Worm (Caenorhabditis elegans) whole organism, L1 larva: Measurements from ENCODE around the gene C54F6.15.

ENCODE experiments used
- egl-27 ChIP-seq, 2 experiments: fragments of 150-350 bp in 1 of 2; sonication (generic microtip); optimal IDR thresholded peaks; 3 replicates each; lab custom pipeline; 2017 to 2018; ENCODE audit warnings: missing biosample characterization in 2 of 2, missing genetic modification characterization in 2 of 2, missing genetic modification reagents in 2 of 2
- lin-35 ChIP-seq, 2 experiments: fragments of 150-350 bp; optimal IDR thresholded peaks; 2 replicates each; lab custom pipeline; 2014; ENCODE audit warnings: missing biosample characterization in 2 of 2, missing genetic modification characterization in 2 of 2, missing genetic modification reagents in 2 of 2
- nhr-77 ChIP-seq: fragments of 150-350 bp; optimal IDR thresholded peaks from 2 replicates; lab custom pipeline; 2014; ENCODE audit warnings: missing biosample characterization, missing genetic modification characterization

ce11 chrV:7562947-7563346 is 40.8 kb upstream of the C54F6.15 start, which contains the start of gene F19F10.1:
- no peak for TF ChIP-seq nhr-77
- no peak for TF ChIP-seq lin-35 (GFP tag; optimal IDR thresholded peaks at IDR 0.05; lab: Kevin White, UChicago)
- no peak for TF ChIP-seq egl-27 (tag; optimal IDR thresholded peaks at IDR 0.05; lab: Kevin White, UChicago)
